Worm (Caenorhabditis elegans) whole organism, L3 larva: ENCODE results near the gene gex-2.
A peak's percentile ranks its signal among the peaks of the same experiment; 100 is the strongest.

Experiments
- ZK546.5 ChIP-seq: sonication (generic microtip); optimal IDR thresholded peaks from 2 replicates; lab custom pipeline; 2017; ENCODE audit warnings: missing biosample characterization, missing genetic modification characterization
- aly-2 ChIP-seq: fragments of 150-350 bp; optimal IDR thresholded peaks from 2 replicates; lab custom pipeline; 2014; ENCODE audit warnings: missing biosample characterization, missing genetic modification characterization
- ama-1 ChIP-seq: fragments of 150-350 bp; optimal IDR thresholded peaks from 2 replicates; lab custom pipeline; 2018
- ceh-16 ChIP-seq: sonication (generic microtip); optimal IDR thresholded peaks from 2 replicates; lab custom pipeline; 2017; ENCODE audit warnings: missing biosample characterization, missing genetic modification characterization
- ceh-82 ChIP-seq: fragments of 150-350 bp; optimal IDR thresholded peaks from 2 replicates; lab custom pipeline; 2014; ENCODE audit warnings: missing biosample characterization, missing genetic modification characterization
- ceh-9 ChIP-seq: sonication (generic microtip); optimal IDR thresholded peaks from 2 replicates; lab custom pipeline; 2018; ENCODE audit warnings: missing biosample characterization, missing genetic modification characterization
- egl-27 ChIP-seq: sonication (generic microtip); optimal IDR thresholded peaks from 4 replicates; lab custom pipeline; 2017; ENCODE audit warnings: missing biosample characterization, missing genetic modification reagents, missing genetic modification characterization
- egl-5 ChIP-seq: fragments of 150-350 bp; optimal IDR thresholded peaks from 2 replicates; lab custom pipeline; 2017; ENCODE audit warnings: missing biosample characterization, missing genetic modification reagents, missing genetic modification characterization, inconsistent platforms
- elt-1 ChIP-seq: fragments of 150-350 bp; optimal IDR thresholded peaks from 2 replicates; lab custom pipeline; 2014; ENCODE audit warnings: missing biosample characterization, missing genetic modification characterization
- elt-2 ChIP-seq: sonication (generic microtip); optimal IDR thresholded peaks from 2 replicates; lab custom pipeline; 2016; ENCODE audit warnings: missing genetic modification reagents, mild to moderate bottlenecking, missing genetic modification characterization, missing compliant biosample characterization
- fkh-10 ChIP-seq: sonication (generic microtip); optimal IDR thresholded peaks from 2 replicates; lab custom pipeline; 2017; ENCODE audit warnings: missing biosample characterization, missing genetic modification reagents, missing genetic modification characterization
- fkh-2 ChIP-seq: fragments of 150-350 bp; optimal IDR thresholded peaks from 2 replicates; lab custom pipeline; 2014; ENCODE audit warnings: missing biosample characterization, missing genetic modification reagents, missing genetic modification characterization
- hmg-11 ChIP-seq: sonication (generic microtip); optimal IDR thresholded peaks from 2 replicates; lab custom pipeline; 2016; ENCODE audit warnings: missing genetic modification characterization, missing compliant biosample characterization
- lin-15B ChIP-seq: fragments of 150-350 bp; optimal IDR thresholded peaks from 2 replicates; lab custom pipeline; 2014; ENCODE audit warnings: missing biosample characterization, missing genetic modification characterization
- lin-39 ChIP-seq: fragments of 150-350 bp; optimal IDR thresholded peaks from 2 replicates; lab custom pipeline; 2018; ENCODE audit warnings: missing biosample characterization, missing genetic modification reagents, missing genetic modification characterization
- lsy-12 ChIP-seq: sonication (generic microtip); optimal IDR thresholded peaks from 2 replicates; lab custom pipeline; 2016; ENCODE audit warnings: mild to moderate bottlenecking, missing genetic modification characterization, missing compliant biosample characterization
- mdl-1 ChIP-seq: fragments of 150-350 bp; optimal IDR thresholded peaks from 2 replicates; lab custom pipeline; 2014; ENCODE audit warnings: missing biosample characterization, missing genetic modification characterization
- mml-1 ChIP-seq: fragments of 150-350 bp; sonication (generic microtip); optimal IDR thresholded peaks from 3 replicates; lab custom pipeline; 2014; ENCODE audit warnings: missing biosample characterization, missing genetic modification characterization
- nhr-11 ChIP-seq: fragments of 150-350 bp; optimal IDR thresholded peaks from 2 replicates; lab custom pipeline; 2014; ENCODE audit warnings: missing biosample characterization, missing genetic modification characterization
- nhr-28 ChIP-seq: fragments of 150-350 bp; optimal IDR thresholded peaks from 2 replicates; lab custom pipeline; 2014; ENCODE audit warnings: missing biosample characterization, missing genetic modification characterization
- nhr-43 ChIP-seq: sonication (generic microtip); optimal IDR thresholded peaks from 2 replicates; lab custom pipeline; 2016; ENCODE audit warnings: mild to moderate bottlenecking, missing genetic modification characterization, missing compliant biosample characterization; ENCODE audit not compliant: poor library complexity, severe bottlenecking
- nhr-67 ChIP-seq: fragments of 150-350 bp; optimal IDR thresholded peaks from 2 replicates; lab custom pipeline; 2014; ENCODE audit warnings: missing biosample characterization, missing genetic modification characterization
- nhr-76 ChIP-seq: fragments of 150-350 bp; sonication (generic microtip); optimal IDR thresholded peaks from 5 replicates; lab custom pipeline; 2014; ENCODE audit warnings: missing biosample characterization, missing genetic modification characterization
- sea-2 ChIP-seq: fragments of 150-350 bp; sonication (generic microtip); optimal IDR thresholded peaks from 4 replicates; lab custom pipeline; 2014; ENCODE audit warnings: missing biosample characterization, missing genetic modification reagents, missing genetic modification characterization
- skn-1 ChIP-seq: fragments of 150-350 bp; optimal IDR thresholded peaks from 2 replicates; lab custom pipeline; 2014; ENCODE audit warnings: missing biosample characterization, missing genetic modification characterization
- unc-39 ChIP-seq: sonication (generic microtip); optimal IDR thresholded peaks from 4 replicates; lab custom pipeline; 2017; ENCODE audit warnings: missing biosample characterization, missing genetic modification characterization
- ztf-11 ChIP-seq: fragments of 150-350 bp; optimal IDR thresholded peaks from 2 replicates; lab custom pipeline; 2014; ENCODE audit warnings: missing biosample characterization, missing genetic modification characterization

Gene gex-2

ce11 chrIV:625947-626548 lies 53.5 kb downstream of the gex-2 start:
- TF ChIP-seq aly-2 (no peak), nhr-67 (tag; lab: Kevin White, UChicago) (no peak), elt-1 (no peak), sea-2 (GFP tag; lab: Kevin White, UChicago) (no peak), nhr-11 (no peak), lin-39 (tag; lab: Kevin White, UChicago) (no peak), ceh-82 (tag; lab: Kevin White, UChicago) (no peak), ceh-9 (tag; lab: Kevin White, UChicago) (no peak), hmg-11 (no peak), lin-15B (tag; lab: Kevin White, UChicago) (no peak), unc-39 (no peak), ztf-11 (tag; lab: Kevin White, UChicago) (no peak), ceh-16 (tag; lab: Kevin White, UChicago) (no peak), egl-5 (tag; lab: Kevin White, UChicago) (no peak), nhr-28 (tag; lab: Kevin White, UChicago) (no peak), lsy-12 (tag; lab: Kevin White, UChicago) (no peak), egl-27 (tag; lab: Kevin White, UChicago) (no peak)
- TF ChIP-seq, all 47 proteins: peak for 0

DNA sequence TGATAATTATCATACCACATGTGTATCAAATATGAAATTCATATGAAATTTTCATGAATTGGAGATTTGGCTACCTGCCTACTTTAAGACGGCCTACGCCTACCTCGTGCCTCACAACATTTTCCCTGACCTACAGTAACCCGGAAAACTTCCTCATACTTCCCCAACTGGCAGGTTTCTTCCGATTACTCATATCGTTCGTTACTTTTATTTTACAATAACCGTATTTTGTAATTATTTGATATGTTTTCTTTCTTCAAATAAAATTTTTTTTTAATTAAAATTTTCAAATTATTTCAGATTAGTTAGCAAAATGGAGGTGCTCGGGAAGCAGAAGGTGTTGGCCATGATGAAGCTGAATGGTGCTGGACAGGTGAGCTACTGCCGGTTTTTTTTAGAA lies 54.7 kb downstream of the gex-2 start, which contains the start of gene nhr-76:
Gene nhr-76, plus strand, starts transcription at position 301 of the 400 bp plus-strand sequence.
- TF ChIP-seq nhr-76 (tag; lab: Kevin White, UChicago) = no peak
- TF ChIP-seq ZK546.5 (tag; lab: Kevin White, UChicago) = no peak
- no peak for TF ChIP-seq fkh-10 (GFP tag; lab: Kevin White, UChicago)

DNA sequence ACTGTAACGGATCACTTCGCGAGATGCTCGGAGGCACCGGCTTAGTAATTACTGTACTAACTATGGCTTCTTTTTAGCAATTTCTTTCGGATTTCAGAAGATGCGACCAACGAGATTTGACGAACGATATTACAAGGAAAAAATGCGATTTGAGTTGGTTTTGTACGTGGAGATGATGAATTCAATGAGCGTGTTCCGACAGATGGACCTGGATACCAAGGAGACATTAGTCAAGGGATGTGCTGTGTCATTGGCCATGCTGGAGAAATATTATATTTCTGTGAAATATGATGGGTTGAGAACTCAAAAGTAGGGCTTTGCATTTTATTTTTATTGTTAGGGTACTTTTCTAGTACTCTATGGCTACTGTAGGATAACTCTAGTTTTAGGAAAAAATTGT lies 58.0 kb downstream of the gex-2 start:
- no peak for TF ChIP-seq lin-39 (tag; lab: Kevin White, UChicago)
- TF ChIP-seq fkh-2 (tag; lab: Kevin White, UChicago) = no peak
- TF ChIP-seq mdl-1 = no peak
- TF ChIP-seq ama-1 = no peak
- TF ChIP-seq nhr-76 (tag; lab: Kevin White, UChicago) = no peak
- TF ChIP-seq nhr-67 (tag; lab: Kevin White, UChicago) = no peak
- no peak for TF ChIP-seq ZK546.5 (tag; lab: Kevin White, UChicago)
- no peak for TF ChIP-seq hmg-11
- no peak for TF ChIP-seq skn-1 (tag; lab: Kevin White, UChicago)
- no peak for TF ChIP-seq nhr-43 (tag; lab: Kevin White, UChicago)

DNA sequence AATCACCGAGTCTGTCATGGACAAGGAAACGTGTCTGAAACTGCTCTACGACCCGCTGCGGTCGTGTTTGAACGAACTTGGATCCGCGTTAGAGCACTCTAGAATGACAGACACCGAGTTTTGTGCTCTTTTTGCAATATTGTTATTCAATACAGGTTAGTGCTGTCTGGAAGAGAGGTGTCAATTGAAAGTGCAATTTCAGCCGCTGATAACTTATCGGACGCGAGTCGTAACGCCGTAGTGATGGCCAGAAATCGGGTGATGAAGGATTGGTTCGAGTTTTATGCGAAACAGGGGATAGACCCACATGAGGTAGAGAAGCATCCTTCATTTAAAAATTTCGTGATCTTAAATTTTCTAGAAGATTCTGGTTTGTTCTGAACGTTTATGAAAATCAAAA lies 59.3 kb downstream of the gex-2 start:
- TF ChIP-seq mml-1 (tag; lab: Kevin White, UChicago) (no peak), elt-2 (peak; percentile 29), sea-2 (GFP tag; lab: Kevin White, UChicago) (no peak)
